Worm (Caenorhabditis elegans): ENCODE measurements around the gene Y37H2A.1.

ce11 chrV:18085150-18085833, 22.8 kb upstream of the Y37H2A.1 start, which contains the start of gene fbxa-106:
- no peak for TF ChIP-seq zip-2 (tag; optimal IDR thresholded peaks at IDR 0.05)
- TF ChIP-seq pqm-1 (tag; optimal IDR thresholded peaks at IDR 0.05): no peak
- no peak for TF ChIP-seq aly-2 (tag; optimal IDR thresholded peaks at IDR 0.05)
- TF ChIP-seq mep-1 (tag; optimal IDR thresholded peaks at IDR 0.05): no peak
- no peak for TF ChIP-seq tra-1 (GFP tag; IDR thresholded peaks at IDR 0.05)
- TF ChIP-seq hif-1 (tag; optimal IDR thresholded peaks at IDR 0.05): no peak
- TF ChIP-seq hlh-30 (tag; optimal IDR thresholded peaks at IDR 0.05; ENCODE audit: insufficient read depth): no peak
